Fruit fly (Drosophila melanogaster) whole organism, embryonic: ENCODE measurements around the gene Jhbp2.
A peak's percentile ranks its signal among the peaks of the same experiment; 100 is the strongest.

Source experiments
- Atf3 ChIP-seq: fragments of 200-800 bp; sonication (Bioruptor generic); optimal IDR thresholded peaks from 3 replicates; lab custom pipeline; 2016; ENCODE audit warnings: missing biosample characterization, missing genetic modification characterization
- CG11093 ChIP-seq: fragments of 200-800 bp; sonication (Bioruptor generic); IDR thresholded peaks from 3 replicates; pipeline ENCODE4 v1.3.6; 2022; ENCODE audit warnings: missing biosample characterization, missing genetic modification characterization
- CG11247 ChIP-seq: fragments of 200-800 bp; sonication (Bioruptor generic); IDR thresholded peaks from 2 replicates; pipeline ENCODE4 v1.3.6; 2022; ENCODE audit warnings: missing biosample characterization, missing genetic modification characterization
- CG14667 ChIP-seq: fragments of 200-800 bp; sonication (Bioruptor generic); IDR thresholded peaks from 2 replicates; pipeline ENCODE4 v1.3.6; 2022; ENCODE audit warnings: missing biosample characterization, missing genetic modification characterization
- CG1832 ChIP-seq: fragments of 200-800 bp; sonication (Bioruptor generic); optimal IDR thresholded peaks from 2 replicates; lab custom pipeline; 2017; ENCODE audit warnings: missing biosample characterization, mild to moderate bottlenecking, missing genetic modification characterization, inconsistent platforms
- CG33213 ChIP-seq: fragments of 200-800 bp; sonication (Bioruptor generic); optimal IDR thresholded peaks from 3 replicates; lab custom pipeline; 2016; ENCODE audit warnings: missing biosample characterization, missing genetic modification characterization
- CG34224 ChIP-seq: fragments of 200-800 bp; sonication (Bioruptor generic); IDR thresholded peaks from 3 replicates; pipeline ENCODE4 v1.3.6; 2022; ENCODE audit warnings: missing biosample characterization, missing genetic modification characterization; ENCODE audit not compliant: partially characterized antibody
- CG3726 ChIP-seq: fragments of 200-800 bp; sonication (Bioruptor generic); IDR thresholded peaks from 3 replicates; pipeline ENCODE4, ENCODE4 v1.3.6; 2022; ENCODE audit warnings: missing biosample characterization, missing genetic modification characterization
- CG3838 ChIP-seq: fragments of 200-800 bp; sonication (Bioruptor generic); optimal IDR thresholded peaks from 3 replicates; lab custom pipeline; 2016; ENCODE audit warnings: missing biosample characterization, missing genetic modification characterization
- CG4424 ChIP-seq: fragments of 200-800 bp; sonication (Bioruptor generic); optimal IDR thresholded peaks from 3 replicates; lab custom pipeline; 2016; ENCODE audit warnings: missing biosample characterization, missing genetic modification characterization
- CG4820 ChIP-seq: fragments of 200-800 bp; sonication (Bioruptor generic); optimal IDR thresholded peaks from 3 replicates; lab custom pipeline; 2016; ENCODE audit warnings: missing biosample characterization, missing genetic modification characterization
- CG5245 ChIP-seq: fragments of 200-800 bp; sonication (Bioruptor generic); optimal IDR thresholded peaks from 3 replicates; lab custom pipeline; 2016; ENCODE audit warnings: missing biosample characterization, missing genetic modification characterization
- CG7745 ChIP-seq: fragments of 200-800 bp; sonication (Bioruptor generic); optimal IDR thresholded peaks from 2 replicates; lab custom pipeline; 2018; ENCODE audit warnings: missing biosample characterization, mild to moderate bottlenecking, missing genetic modification characterization, moderate library complexity
- CG8765 ChIP-seq: fragments of 200-800 bp; sonication (Bioruptor generic); IDR thresholded peaks from 2 replicates; pipeline ENCODE4 v1.3.6; 2022; ENCODE audit warnings: missing biosample characterization, missing genetic modification characterization
- CG9727 ChIP-seq: fragments of 200-800 bp; sonication (Bioruptor generic); optimal IDR thresholded peaks from 3 replicates; lab custom pipeline; 2017; ENCODE audit warnings: missing biosample characterization, mild to moderate bottlenecking, missing genetic modification characterization
- CoRest ChIP-seq: fragments of 200-800 bp; sonication (Bioruptor generic); optimal IDR thresholded peaks from 3 replicates; lab custom pipeline; 2018; ENCODE audit warnings: missing biosample characterization, mild to moderate bottlenecking, missing genetic modification characterization, moderate library complexity
- Drgx ChIP-seq: fragments of 200-800 bp; sonication (Bioruptor generic); IDR thresholded peaks from 2 replicates; pipeline ENCODE4 v1.3.6; 2022; ENCODE audit warnings: missing biosample characterization, missing genetic modification characterization
- H15 ChIP-seq: fragments of 200-800 bp; sonication (Bioruptor generic); IDR thresholded peaks from 3 replicates; pipeline ENCODE4 v1.3.6; 2022; ENCODE audit warnings: missing biosample characterization, missing genetic modification characterization
- HHEX ChIP-seq: fragments of 200-800 bp; sonication (Bioruptor generic); optimal IDR thresholded peaks from 3 replicates; lab custom pipeline; 2017; ENCODE audit warnings: missing biosample characterization, mild to moderate bottlenecking, missing genetic modification characterization, missing genetic modification reagents
- MTF-1 ChIP-seq: fragments of 200-800 bp; sonication (Bioruptor generic); optimal IDR thresholded peaks from 2 replicates; lab custom pipeline; 2018; ENCODE audit warnings: missing biosample characterization, mild to moderate bottlenecking, missing genetic modification characterization, borderline replicate concordance
- Oli ChIP-seq: fragments of 200-800 bp; sonication (Bioruptor generic); optimal IDR thresholded peaks from 2 replicates; lab custom pipeline; 2018; ENCODE audit warnings: missing biosample characterization, mild to moderate bottlenecking, missing genetic modification characterization, moderate library complexity
- Pdp1 ChIP-seq, 2 experiments: fragments of 200-800 bp; sonication (Bioruptor generic); optimal IDR thresholded peaks; 3 replicates each; lab custom pipeline; 2016; ENCODE audit warnings: missing biosample characterization in 2 of 2, missing genetic modification characterization in 2 of 2, mild to moderate bottlenecking in 1 of 2, moderate library complexity in 1 of 2
- Ptx1 ChIP-seq: fragments of 200-800 bp; sonication (Bioruptor generic); IDR thresholded peaks from 2 replicates; pipeline ENCODE4 v1.3.6; 2022; ENCODE audit warnings: missing biosample characterization, missing genetic modification characterization
- TFAM ChIP-seq: fragments of 200-800 bp; sonication (Bioruptor generic); optimal IDR thresholded peaks from 2 replicates; lab custom pipeline; 2017; ENCODE audit warnings: missing biosample characterization, missing genetic modification characterization, inconsistent platforms
- Trl ChIP-seq, 3 experiments: fragments of >200 bp in 2 of 3; fragments of 200-800 bp in 1 of 3; sonication (Bioruptor generic) in 1 of 3; optimal IDR thresholded peaks; 2 replicates in 1 of 3; 3 replicates in 2 of 3; lab custom pipeline; 2016 to 2017; ENCODE audit warnings: missing biosample characterization in 1 of 3, missing genetic modification characterization in 1 of 3
- ab ChIP-seq: fragments of 200-800 bp; sonication (Bioruptor generic); optimal IDR thresholded peaks from 2 replicates; lab custom pipeline; 2016; ENCODE audit warnings: missing biosample characterization, missing genetic modification characterization
- al ChIP-seq: fragments of 200-800 bp; sonication (Bioruptor generic); IDR thresholded peaks from 2 replicates; pipeline ENCODE4 v1.3.6; 2022; ENCODE audit warnings: missing biosample characterization, missing genetic modification characterization
- aop ChIP-seq: fragments of 200-800 bp; sonication (Bioruptor generic); IDR thresholded peaks from 2 replicates; pipeline ENCODE4 v1.3.6; 2022; ENCODE audit warnings: missing biosample characterization, missing genetic modification characterization
- cad ChIP-seq: fragments of >200 bp; optimal IDR thresholded peaks from 2 replicates; lab custom pipeline; 2017; ENCODE audit warnings: missing biosample characterization, missing genetic modification characterization
- cg ChIP-seq: fragments of 200-800 bp; sonication (Bioruptor generic); optimal IDR thresholded peaks from 3 replicates; lab custom pipeline; 2019; ENCODE audit warnings: missing biosample characterization, mild to moderate bottlenecking, missing genetic modification characterization, moderate library complexity
- corto ChIP-seq: fragments of 200-800 bp; sonication (Bioruptor generic); optimal IDR thresholded peaks from 2 replicates; lab custom pipeline; 2016; ENCODE audit warnings: missing biosample characterization, mild to moderate bottlenecking, missing genetic modification characterization, moderate library complexity
- dan ChIP-seq: fragments of 200-800 bp; sonication (Bioruptor generic); IDR thresholded peaks from 2 replicates; pipeline ENCODE4 v1.3.6; 2022; ENCODE audit warnings: missing biosample characterization, missing genetic modification characterization
- gce ChIP-seq: fragments of 200-800 bp; sonication (Bioruptor generic); IDR thresholded peaks from 3 replicates; pipeline ENCODE4 v1.3.6; 2022; ENCODE audit warnings: missing biosample characterization, missing genetic modification characterization
- gem ChIP-seq: fragments of 200-800 bp; sonication (Bioruptor generic); optimal IDR thresholded peaks from 2 replicates; lab custom pipeline; 2019; ENCODE audit warnings: missing biosample characterization, mild to moderate bottlenecking, missing genetic modification characterization, moderate library complexity
- gfzf ChIP-seq: fragments of 200-800 bp; sonication (Bioruptor generic); optimal IDR thresholded peaks from 2 replicates; lab custom pipeline; 2016; ENCODE audit warnings: missing biosample characterization, mild to moderate bottlenecking, missing genetic modification characterization, moderate library complexity
- grn ChIP-seq: fragments of 200-800 bp; sonication (Bioruptor generic); optimal IDR thresholded peaks from 3 replicates; lab custom pipeline; 2017; ENCODE audit warnings: missing biosample characterization, missing genetic modification characterization
- her ChIP-seq: fragments of 200-800 bp; sonication (Bioruptor generic); optimal IDR thresholded peaks from 2 replicates; lab custom pipeline; 2016; ENCODE audit warnings: missing biosample characterization, missing genetic modification characterization
- ind ChIP-seq: fragments of 200-800 bp; sonication (Bioruptor generic); optimal IDR thresholded peaks from 3 replicates; lab custom pipeline; 2016; ENCODE audit warnings: missing biosample characterization, missing genetic modification characterization
- insv ChIP-seq, 2 experiments: fragments of 200-800 bp; sonication (Bioruptor generic); optimal IDR thresholded peaks; 3 replicates each; lab custom pipeline; 2016 to 2018; ENCODE audit warnings: missing biosample characterization in 2 of 2, missing genetic modification characterization in 2 of 2
- inv ChIP-seq: fragments of 200-800 bp; sonication (Bioruptor generic); IDR thresholded peaks from 2 replicates; pipeline ENCODE4 v1.3.6; 2022; ENCODE audit warnings: missing biosample characterization, missing genetic modification characterization; ENCODE audit not compliant: partially characterized antibody
- klu ChIP-seq: fragments of 200-800 bp; sonication (Bioruptor generic); IDR thresholded peaks from 2 replicates; pipeline ENCODE4 v1.3.6; 2022; ENCODE audit warnings: missing biosample characterization, missing genetic modification characterization
- nau ChIP-seq: fragments of 200-800 bp; sonication (Bioruptor generic); optimal IDR thresholded peaks from 3 replicates; lab custom pipeline; 2017; ENCODE audit warnings: missing biosample characterization, mild to moderate bottlenecking, missing genetic modification characterization, missing genetic modification reagents
- otp ChIP-seq: fragments of 200-800 bp; sonication (Bioruptor generic); IDR thresholded peaks from 3 replicates; pipeline ENCODE4, ENCODE4 v1.3.6; 2022; ENCODE audit warnings: missing biosample characterization, missing genetic modification characterization
- pros ChIP-seq: fragments of 200-800 bp; sonication (Bioruptor generic); optimal IDR thresholded peaks from 3 replicates; lab custom pipeline; 2019; ENCODE audit warnings: missing biosample characterization, mild to moderate bottlenecking, missing genetic modification characterization, moderate library complexity
- slbo ChIP-seq: fragments of 200-800 bp; sonication (Bioruptor generic); IDR thresholded peaks from 2 replicates; pipeline ENCODE4 v1.3.6; 2022; ENCODE audit warnings: missing biosample characterization, missing genetic modification characterization
- slp2 ChIP-seq: fragments of 200-800 bp; sonication (Bioruptor generic); optimal IDR thresholded peaks from 2 replicates; lab custom pipeline; 2016; ENCODE audit warnings: missing biosample characterization, missing genetic modification characterization
- tio ChIP-seq: fragments of 200-800 bp; sonication (Bioruptor generic); optimal IDR thresholded peaks from 2 replicates; lab custom pipeline; 2017; ENCODE audit warnings: missing biosample characterization, missing genetic modification characterization, inconsistent platforms
- usp ChIP-seq: fragments of >200 bp; optimal IDR thresholded peaks from 2 replicates; lab custom pipeline; 2017; ENCODE audit warnings: missing biosample characterization, missing genetic modification characterization
- zfh1 ChIP-seq: fragments of 200-800 bp; sonication (Bioruptor generic); IDR thresholded peaks from 3 replicates; pipeline ENCODE4 v1.3.6; 2022; ENCODE audit warnings: missing biosample characterization, missing genetic modification characterization

Jhbp2 gene

DNA sequence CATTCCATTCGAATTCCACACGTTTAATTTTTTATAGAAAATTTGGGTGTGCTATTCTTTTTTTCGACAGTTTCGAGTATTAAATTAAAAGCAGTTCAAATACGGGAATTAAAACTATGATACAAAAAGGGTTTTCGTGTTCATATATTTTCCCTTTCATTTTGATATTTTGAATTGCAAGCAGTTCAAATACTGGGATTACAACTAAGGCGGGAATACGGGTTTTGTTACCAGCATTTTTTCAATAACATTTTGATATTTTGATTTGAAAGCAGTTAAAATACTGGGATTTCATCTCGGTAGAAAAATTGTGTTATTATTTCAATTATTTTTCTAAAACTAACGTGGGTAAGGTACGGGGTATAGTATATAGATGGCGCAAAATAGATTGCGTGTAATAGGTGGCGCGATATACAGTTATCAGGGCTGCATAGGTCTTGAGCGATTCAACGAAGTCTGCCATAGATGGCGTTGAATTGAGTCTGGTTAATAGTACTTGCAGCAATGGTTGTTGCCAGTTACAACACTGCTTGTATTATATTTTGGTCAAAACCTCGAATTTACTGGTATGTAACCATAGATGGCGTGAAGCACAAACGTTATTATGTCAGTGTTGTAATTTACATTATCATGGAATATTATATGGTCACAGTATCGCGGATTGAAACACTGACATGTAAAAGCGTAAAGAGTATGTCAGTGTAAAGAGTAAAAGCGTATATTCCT is 9.4 kb upstream of the Jhbp2 start (continued):
- no peak for TF ChIP-seq CG1832 (GFP tag; lab: Kevin White, UChicago)
- TF ChIP-seq CG11093 (GFP tag; lab: Robert Waterston, UW): no peak
- TF ChIP-seq CG33213 (GFP tag; lab: Kevin White, UChicago): peak; percentile 83
- no peak for TF ChIP-seq Drgx (GFP tag; lab: Robert Waterston, UW)
- no peak for TF ChIP-seq HHEX
- peak; percentile 48; the same call in 1 of the 2 replicates for TF ChIP-seq inv
- TF ChIP-seq Pdp1 (GFP tag; optimal IDR thresholded peaks at IDR 0.05; lab: Kevin White, UChicago): peak; percentile 52 to 96
- peak; percentile 13 for TF ChIP-seq Atf3 (GFP tag; lab: Kevin White, UChicago)
- TF ChIP-seq H15 (GFP tag; lab: Robert Waterston, UW): peak; percentile 72; the same call in 1 of the 3 replicates
- TF ChIP-seq MTF-1: peak; percentile 2
- peak; percentile 85 for TF ChIP-seq slbo (GFP tag; lab: Robert Waterston, UW)
- peak; percentile 69 for TF ChIP-seq CG5245 (GFP tag; lab: Kevin White, UChicago)
- TF ChIP-seq CG14667 (GFP tag; lab: Robert Waterston, UW): no peak
- TF ChIP-seq klu: no peak
- TF ChIP-seq cad (GFP tag; lab: Kevin White, UChicago): no peak
- no peak for TF ChIP-seq Oli (tag; lab: Kevin White, UChicago)
- TF ChIP-seq tio (GFP tag; lab: Kevin White, UChicago): peak; percentile 11
- TF ChIP-seq Trl (optimal IDR thresholded peaks at IDR 0.05; lab: Kevin White, UChicago): no peak
- TF ChIP-seq Trl (GFP tag; optimal IDR thresholded peaks at IDR 0.05; lab: Kevin White, UChicago): peak; percentile 85
- TF ChIP-seq usp (GFP tag; lab: Kevin White, UChicago): no peak
- no peak for TF ChIP-seq ab (GFP tag; lab: Kevin White, UChicago)
- TF ChIP-seq insv (GFP tag; optimal IDR thresholded peaks at IDR 0.05; lab: Kevin White, UChicago): peak in 1 of 2 experiments; percentile 82
- TF ChIP-seq CG7745 (tag; lab: Kevin White, UChicago): no peak
- TF ChIP-seq corto (GFP tag; lab: Kevin White, UChicago): no peak
- no peak for TF ChIP-seq aop (GFP tag; lab: Robert Waterston, UW)
- no peak for TF ChIP-seq CG34224 (GFP tag; lab: Robert Waterston, UW)
- no peak for TF ChIP-seq nau (GFP tag; lab: Kevin White, UChicago)
- peak; percentile 58; the same call in 1 of the 3 replicates for TF ChIP-seq otp (GFP tag; lab: Robert Waterston, UW)
- no peak for TF ChIP-seq dan (GFP tag; lab: Robert Waterston, UW)
- TF ChIP-seq CG4424 (GFP tag; lab: Kevin White, UChicago): peak; percentile 57
- no peak for TF ChIP-seq CG3726 (GFP tag; lab: Robert Waterston, UW)
- peak; percentile 82 for TF ChIP-seq zfh1 (GFP tag; lab: Robert Waterston, UW)
- peak; percentile 58 for TF ChIP-seq gem
- peak; percentile 33 for TF ChIP-seq her
- TF ChIP-seq pros (GFP tag; lab: Kevin White, UChicago): no peak
- TF ChIP-seq gce: peak; percentile 23; the same call in 1 of the 3 replicates
- TF ChIP-seq Ptx1 (GFP tag; lab: Robert Waterston, UW): peak; percentile 76
- TF ChIP-seq TFAM: no peak
- peak; percentile 85 for TF ChIP-seq CG11247
- TF ChIP-seq CG8765 (GFP tag; lab: Robert Waterston, UW): peak; percentile 44; the same call in 1 of the 2 replicates
- peak; percentile 66 for TF ChIP-seq ind (GFP tag; lab: Kevin White, UChicago)
- no peak for TF ChIP-seq grn (GFP tag; lab: Kevin White, UChicago)
- no peak for TF ChIP-seq CG9727 (GFP tag; lab: Kevin White, UChicago)
- peak; percentile 38 for TF ChIP-seq slp2 (GFP tag; lab: Kevin White, UChicago)
- no peak for TF ChIP-seq cg (GFP tag; lab: Kevin White, UChicago)
- TF ChIP-seq CG3838 (GFP tag; lab: Kevin White, UChicago): no peak
- peak; percentile 62 for TF ChIP-seq CoRest (tag; lab: Kevin White, UChicago)
- peak; percentile 39 for TF ChIP-seq CG4820 (GFP tag; lab: Kevin White, UChicago)
- 0 out of 2 replicates have a peak, but pooled peaks have one; percentile 31 for TF ChIP-seq al (GFP tag; lab: Robert Waterston, UW)
- TF ChIP-seq gfzf (GFP tag; lab: Kevin White, UChicago): peak; percentile 34
